Fruit fly (Drosophila melanogaster) whole organism, embryonic: ENCODE measurements around the gene CG45079.

ENCODE experiments used
- Bdp1 ChIP-seq: fragments of 200-800 bp; sonication (Bioruptor generic); optimal IDR thresholded peaks from 3 replicates; lab custom pipeline; 2016; ENCODE audit warnings: missing biosample characterization, missing genetic modification characterization
- Blimp-1 ChIP-seq: fragments of 200-800 bp; sonication (Bioruptor generic); optimal IDR thresholded peaks from 3 replicates; lab custom pipeline; 2018; ENCODE audit warnings: missing biosample characterization, missing genetic modification characterization, mild to moderate bottlenecking, moderate library complexity, missing genetic modification reagents
- CG10274 ChIP-seq: fragments of 200-800 bp; sonication (Bioruptor generic); optimal IDR thresholded peaks from 3 replicates; lab custom pipeline; 2017; ENCODE audit warnings: missing biosample characterization, mild to moderate bottlenecking, missing genetic modification characterization
- CG12071 ChIP-seq: fragments of 200-800 bp; sonication (Bioruptor generic); optimal IDR thresholded peaks from 3 replicates; lab custom pipeline; 2018; ENCODE audit warnings: missing biosample characterization, mild to moderate bottlenecking, missing genetic modification characterization
- CG12219 ChIP-seq: fragments of 200-800 bp; sonication (Bioruptor generic); optimal IDR thresholded peaks from 3 replicates; lab custom pipeline; 2018; ENCODE audit warnings: missing biosample characterization, mild to moderate bottlenecking, missing genetic modification characterization
- CG1233 ChIP-seq: fragments of 200-800 bp; sonication (Bioruptor generic); optimal IDR thresholded peaks from 4 replicates; lab custom pipeline; 2018; ENCODE audit warnings: missing biosample characterization, mild to moderate bottlenecking, missing genetic modification characterization
- CG12942 ChIP-seq: fragments of 200-800 bp; sonication (Bioruptor generic); optimal IDR thresholded peaks from 3 replicates; lab custom pipeline; 2016; ENCODE audit warnings: missing biosample characterization, missing genetic modification characterization
- CG14667 ChIP-seq: fragments of 200-800 bp; sonication (Bioruptor generic); IDR thresholded peaks from 2 replicates; pipeline ENCODE4 v1.3.6; 2022; ENCODE audit warnings: missing biosample characterization, missing genetic modification characterization
- CG15011 ChIP-seq: fragments of 200-800 bp; sonication (Bioruptor generic); optimal IDR thresholded peaks from 3 replicates; lab custom pipeline; 2018; ENCODE audit warnings: missing biosample characterization, mild to moderate bottlenecking, missing genetic modification characterization
- CG1602 ChIP-seq: fragments of 200-800 bp; sonication (Bioruptor generic); optimal IDR thresholded peaks from 3 replicates; lab custom pipeline; 2016; ENCODE audit warnings: missing biosample characterization, missing genetic modification characterization
- CG17568 ChIP-seq: fragments of 200-800 bp; sonication (Bioruptor generic); optimal IDR thresholded peaks from 2 replicates; lab custom pipeline; 2018; ENCODE audit warnings: missing biosample characterization, mild to moderate bottlenecking, missing genetic modification characterization, moderate library complexity
- CG17612 ChIP-seq: fragments of 200-800 bp; sonication (Bioruptor generic); IDR thresholded peaks from 2 replicates; pipeline ENCODE4 v1.3.6; 2022; ENCODE audit warnings: missing biosample characterization, missing genetic modification characterization
- CG17829 ChIP-seq: fragments of 200-800 bp; optimal IDR thresholded peaks from 2 replicates; lab custom pipeline; 2019; ENCODE audit warnings: missing biosample characterization, mild to moderate bottlenecking, missing genetic modification characterization, moderate library complexity
- CG1832 ChIP-seq: fragments of 200-800 bp; sonication (Bioruptor generic); optimal IDR thresholded peaks from 2 replicates; lab custom pipeline; 2017; ENCODE audit warnings: missing biosample characterization, mild to moderate bottlenecking, missing genetic modification characterization, inconsistent platforms
- CG31224 ChIP-seq: fragments of 200-800 bp; sonication (Bioruptor generic); IDR thresholded peaks from 2 replicates; pipeline ENCODE4 v1.3.6; 2022; ENCODE audit warnings: missing biosample characterization, missing genetic modification characterization
- CG4360 ChIP-seq: fragments of 200-800 bp; sonication (Bioruptor generic); IDR thresholded peaks from 2 replicates; pipeline ENCODE4 v1.3.6; 2022; ENCODE audit warnings: missing biosample characterization, missing genetic modification characterization
- CG4617 ChIP-seq: fragments of 200-800 bp; sonication (Bioruptor generic); optimal IDR thresholded peaks from 3 replicates; lab custom pipeline; 2016; ENCODE audit warnings: missing biosample characterization, missing genetic modification characterization, borderline replicate concordance
- CG6683 ChIP-seq: fragments of 200-800 bp; sonication (Bioruptor generic); optimal IDR thresholded peaks from 2 replicates; lab custom pipeline; 2017; ENCODE audit warnings: missing biosample characterization, mild to moderate bottlenecking, missing genetic modification characterization, missing genetic modification reagents
- CG8281 ChIP-seq: fragments of 200-800 bp; sonication (Bioruptor generic); optimal IDR thresholded peaks from 2 replicates; lab custom pipeline; 2018; ENCODE audit warnings: missing biosample characterization, mild to moderate bottlenecking, missing genetic modification characterization, moderate library complexity
- CHES-1-like ChIP-seq: fragments of 200-800 bp; sonication (Bioruptor generic); optimal IDR thresholded peaks from 2 replicates; lab custom pipeline; 2016; ENCODE audit warnings: missing biosample characterization, missing genetic modification characterization
- Eip74EF ChIP-seq, 2 experiments: fragments of 200-800 bp in 1 of 2; fragments of >200 bp in 1 of 2; sonication (Bioruptor generic) in 1 of 2; optimal IDR thresholded peaks; 2 replicates each; lab custom pipeline; 2017 to 2019; ENCODE audit warnings: missing biosample characterization in 2 of 2, missing genetic modification characterization in 2 of 2, mild to moderate bottlenecking in 1 of 2, moderate library complexity in 1 of 2
- Fer2 ChIP-seq: fragments of 200-800 bp; sonication (Bioruptor generic); optimal IDR thresholded peaks from 2 replicates; lab custom pipeline; 2018; ENCODE audit warnings: missing biosample characterization, mild to moderate bottlenecking, missing genetic modification characterization, moderate library complexity
- HLHmδ ChIP-seq: fragments of 200-800 bp; sonication (Bioruptor generic); optimal IDR thresholded peaks from 2 replicates; lab custom pipeline; 2018; ENCODE audit warnings: missing biosample characterization, mild to moderate bottlenecking, missing genetic modification characterization, moderate library complexity
- Hmx ChIP-seq: fragments of 200-800 bp; sonication (Bioruptor generic); optimal IDR thresholded peaks from 2 replicates; lab custom pipeline; 2016; ENCODE audit warnings: missing biosample characterization, missing genetic modification characterization
- NC2α ChIP-seq: fragments of 200-800 bp; sonication (Bioruptor generic); optimal IDR thresholded peaks from 2 replicates; lab custom pipeline; 2016; ENCODE audit warnings: missing biosample characterization, missing genetic modification characterization
- Nf-YC ChIP-seq: fragments of 200-800 bp; optimal IDR thresholded peaks from 3 replicates; lab custom pipeline; 2019; ENCODE audit warnings: missing biosample characterization, mild to moderate bottlenecking, missing genetic modification characterization, moderate library complexity
- Oli ChIP-seq: fragments of 200-800 bp; sonication (Bioruptor generic); optimal IDR thresholded peaks from 2 replicates; lab custom pipeline; 2018; ENCODE audit warnings: missing biosample characterization, mild to moderate bottlenecking, missing genetic modification characterization, moderate library complexity
- Opbp ChIP-seq: fragments of 200-800 bp; sonication (Bioruptor generic); IDR thresholded peaks from 3 replicates; pipeline ENCODE4 v1.3.6; 2022; ENCODE audit warnings: missing biosample characterization, missing genetic modification characterization; ENCODE audit not compliant: partially characterized antibody
- Ptx1 ChIP-seq: fragments of 200-800 bp; sonication (Bioruptor generic); IDR thresholded peaks from 2 replicates; pipeline ENCODE4 v1.3.6; 2022; ENCODE audit warnings: missing biosample characterization, missing genetic modification characterization
- Scr ChIP-seq: fragments of 200-800 bp; sonication (Bioruptor generic); IDR thresholded peaks from 2 replicates; pipeline ENCODE4 v1.3.6; 2022; ENCODE audit warnings: missing biosample characterization, missing genetic modification characterization; ENCODE audit not compliant: partially characterized antibody
- ara ChIP-seq: fragments of 200-800 bp; sonication (Bioruptor generic); IDR thresholded peaks from 2 replicates; pipeline ENCODE4 v1.3.6; 2022; ENCODE audit warnings: missing biosample characterization, missing genetic modification characterization
- cato ChIP-seq: fragments of 200-800 bp; sonication (Bioruptor generic); optimal IDR thresholded peaks from 2 replicates; lab custom pipeline; 2016; ENCODE audit warnings: missing biosample characterization, missing genetic modification characterization, borderline replicate concordance
- chif ChIP-seq, 2 experiments: fragments of 200-800 bp; sonication (Bioruptor generic); optimal IDR thresholded peaks; 3 replicates each; lab custom pipeline; 2016; ENCODE audit warnings: missing biosample characterization in 2 of 2, missing genetic modification characterization in 2 of 2
- ems ChIP-seq: fragments of 200-800 bp; sonication (Bioruptor generic); optimal IDR thresholded peaks from 3 replicates; lab custom pipeline; 2016; ENCODE audit warnings: missing biosample characterization, missing genetic modification characterization
- esg ChIP-seq: fragments of 200-800 bp; sonication (Bioruptor generic); conservative IDR thresholded peaks from 2 replicates; pipeline ENCODE4 v1.3.6; 2022; ENCODE audit warnings: missing biosample characterization, missing genetic modification characterization
- exex ChIP-seq: fragments of 200-800 bp; sonication (Bioruptor generic); optimal IDR thresholded peaks from 4 replicates; lab custom pipeline; 2018; ENCODE audit warnings: missing biosample characterization, mild to moderate bottlenecking, missing genetic modification characterization, moderate library complexity
- fd96Cb ChIP-seq: fragments of 200-800 bp; sonication (Bioruptor generic); optimal IDR thresholded peaks from 2 replicates; lab custom pipeline; 2018; ENCODE audit warnings: missing biosample characterization, mild to moderate bottlenecking, missing genetic modification characterization, moderate library complexity
- gro ChIP-seq: fragments of 200-800 bp; sonication (Bioruptor generic); optimal IDR thresholded peaks from 2 replicates; lab custom pipeline; 2016; ENCODE audit warnings: missing biosample characterization, missing genetic modification characterization
- ind ChIP-seq: fragments of 200-800 bp; sonication (Bioruptor generic); optimal IDR thresholded peaks from 3 replicates; lab custom pipeline; 2016; ENCODE audit warnings: missing biosample characterization, missing genetic modification characterization
- mirr ChIP-seq: fragments of 200-800 bp; sonication (Bioruptor generic); optimal IDR thresholded peaks from 3 replicates; lab custom pipeline; 2018; ENCODE audit warnings: missing biosample characterization, mild to moderate bottlenecking, missing genetic modification characterization
- mld ChIP-seq: fragments of 200-800 bp; sonication (Bioruptor generic); IDR thresholded peaks from 3 replicates; pipeline ENCODE4 v1.3.6; 2022; ENCODE audit warnings: missing biosample characterization, missing genetic modification characterization; ENCODE audit not compliant: partially characterized antibody
- nom ChIP-seq: fragments of 200-800 bp; sonication (Bioruptor generic); optimal IDR thresholded peaks from 2 replicates; lab custom pipeline; 2017; ENCODE audit warnings: missing biosample characterization, missing genetic modification characterization, mild to moderate bottlenecking, moderate library complexity, missing genetic modification reagents
- onecut ChIP-seq: fragments of 200-800 bp; sonication (Bioruptor generic); IDR thresholded peaks from 2 replicates; pipeline ENCODE4 v1.3.6; 2022; ENCODE audit warnings: missing biosample characterization, missing genetic modification characterization
- phol ChIP-seq: fragments of 200-800 bp; sonication (Bioruptor generic); optimal IDR thresholded peaks from 3 replicates; lab custom pipeline; 2018; ENCODE audit warnings: missing biosample characterization, mild to moderate bottlenecking, missing genetic modification characterization, moderate library complexity
- ranshi ChIP-seq: fragments of 200-800 bp; sonication (Bioruptor generic); IDR thresholded peaks from 2 replicates; pipeline ENCODE4 v1.3.6; 2022; ENCODE audit warnings: missing biosample characterization, missing genetic modification characterization
- sim ChIP-seq: fragments of 200-800 bp; sonication (Bioruptor generic); IDR thresholded peaks from 2 replicates; pipeline ENCODE4 v1.3.6; 2022; ENCODE audit warnings: missing biosample characterization, missing genetic modification characterization
- sob ChIP-seq: fragments of 200-800 bp; sonication (Bioruptor generic); IDR thresholded peaks from 2 replicates; pipeline ENCODE4 v1.3.6; 2022; ENCODE audit warnings: missing biosample characterization, missing genetic modification characterization
- tin ChIP-seq: fragments of 200-800 bp; sonication (Bioruptor generic); optimal IDR thresholded peaks from 3 replicates; lab custom pipeline; 2016; ENCODE audit warnings: missing biosample characterization, missing genetic modification characterization
- zfh1 ChIP-seq: fragments of 200-800 bp; sonication (Bioruptor generic); IDR thresholded peaks from 3 replicates; pipeline ENCODE4 v1.3.6; 2022; ENCODE audit warnings: missing biosample characterization, missing genetic modification characterization

The CG45079 gene

dm6 chr3R:17085029-17085807 is 39.1 kb upstream of the CG45079 start, which contains the start of gene GckIII (continued):
- TF ChIP-seq CG12219 (GFP tag; lab: Kevin White, UChicago): no peak
- TF ChIP-seq nom: no peak
- TF ChIP-seq Oli (tag; lab: Kevin White, UChicago): no peak
- no peak for TF ChIP-seq Bdp1
- no peak for TF ChIP-seq cato (GFP tag; lab: Kevin White, UChicago)
- TF ChIP-seq chif (GFP tag; optimal IDR thresholded peaks at IDR 0.05; lab: Kevin White, UChicago): no peak
- no peak for TF ChIP-seq Hmx (GFP tag; lab: Kevin White, UChicago)
- TF ChIP-seq phol: peak; percentile 19
- no peak for TF ChIP-seq esg (GFP tag; lab: Robert Waterston, UW)
- no peak for TF ChIP-seq CG14667 (GFP tag; lab: Robert Waterston, UW)
- TF ChIP-seq CG17829 (tag; lab: Kevin White, UChicago): peak; percentile 22
- TF ChIP-seq CG10274: no peak
- no peak for TF ChIP-seq Fer2 (tag; lab: Kevin White, UChicago)
- no peak for TF ChIP-seq HLHmδ (GFP tag; lab: Kevin White, UChicago)
- no peak for TF ChIP-seq CG4360
- TF ChIP-seq Ptx1: no peak
- TF ChIP-seq CG31224 (GFP tag; lab: Robert Waterston, UW): no peak
- peak; percentile 11; the same call in 2 of the 3 replicates for TF ChIP-seq Opbp (GFP tag; lab: Robert Waterston, UW)
- TF ChIP-seq CHES-1-like (GFP tag; lab: Kevin White, UChicago): no peak
- peak; percentile 89 for TF ChIP-seq Scr (GFP tag; lab: Robert Waterston, UW)
- no peak for TF ChIP-seq ranshi
- no peak for TF ChIP-seq sim (GFP tag; lab: Robert Waterston, UW)
- TF ChIP-seq mld (GFP tag; lab: Robert Waterston, UW): peak; percentile 87
- no peak for TF ChIP-seq CG15011
- no peak for TF ChIP-seq CG6683
- TF ChIP-seq ems (GFP tag; lab: Kevin White, UChicago): no peak
- TF ChIP-seq CG1832 (GFP tag; lab: Kevin White, UChicago): no peak
- no peak for TF ChIP-seq CG17612 (GFP tag; lab: Robert Waterston, UW)
- no peak for TF ChIP-seq exex (tag; lab: Kevin White, UChicago)
- TF ChIP-seq CG8281: no peak
- no peak for TF ChIP-seq fd96Cb (tag; lab: Kevin White, UChicago)
- no peak for TF ChIP-seq gro (GFP tag; lab: Kevin White, UChicago)
- no peak for TF ChIP-seq Nf-YC (tag; lab: Kevin White, UChicago)
- TF ChIP-seq CG1233 (GFP tag; lab: Kevin White, UChicago): no peak
- TF ChIP-seq ind (GFP tag; lab: Kevin White, UChicago): no peak
- TF ChIP-seq CG12071 (GFP tag; lab: Kevin White, UChicago): no peak
- no peak for TF ChIP-seq onecut (GFP tag; lab: Robert Waterston, UW)
- TF ChIP-seq ara (GFP tag; lab: Robert Waterston, UW): no peak
- no peak for TF ChIP-seq CG1602 (GFP tag; lab: Kevin White, UChicago)
- no peak for TF ChIP-seq CG17568 (GFP tag; lab: Kevin White, UChicago)
- TF ChIP-seq mirr (GFP tag; lab: Kevin White, UChicago): no peak
- TF ChIP-seq Blimp-1: no peak
- no peak for TF ChIP-seq tin (GFP tag; lab: Kevin White, UChicago)
- no peak for TF ChIP-seq CG12942 (GFP tag; lab: Kevin White, UChicago)
- no peak for TF ChIP-seq sob (GFP tag; lab: Robert Waterston, UW)
- TF ChIP-seq NC2α (GFP tag; lab: Kevin White, UChicago): no peak
- TF ChIP-seq zfh1 (GFP tag; lab: Robert Waterston, UW): no peak
- peak; percentile 63 for TF ChIP-seq CG4617 (GFP tag; lab: Kevin White, UChicago)
- TF ChIP-seq Eip74EF (GFP tag; optimal IDR thresholded peaks at IDR 0.05; lab: Kevin White, UChicago): no peak
